Fruit fly (Drosophila melanogaster) whole organism, prepupa: ENCODE data around the gene Bet3.

ENCODE experiments used
- CG10631 ChIP-seq: fragments of 200-800 bp; sonication (Bioruptor generic); optimal IDR thresholded peaks from 2 replicates; lab custom pipeline; 2016; ENCODE audit warnings: missing biosample characterization, missing genetic modification characterization
- CG10669 ChIP-seq: fragments of 200-800 bp; sonication (Bioruptor generic); optimal IDR thresholded peaks from 3 replicates; lab custom pipeline; 2018; ENCODE audit warnings: missing biosample characterization, mild to moderate bottlenecking, missing genetic modification characterization, moderate library complexity
- CG11294 ChIP-seq: fragments of 200-800 bp; sonication (Bioruptor generic); IDR thresholded peaks from 2 replicates; pipeline ENCODE4 v1.3.6; 2022; ENCODE audit warnings: missing biosample characterization, missing genetic modification characterization
- CG15336 ChIP-seq: fragments of 200-800 bp; sonication (Bioruptor generic); IDR thresholded peaks from 2 replicates; pipeline ENCODE4 v1.3.6; 2022; ENCODE audit warnings: missing biosample characterization, missing genetic modification characterization
- CG1621 ChIP-seq: fragments of 200-800 bp; sonication (Bioruptor generic); optimal IDR thresholded peaks from 3 replicates; lab custom pipeline; 2018; ENCODE audit warnings: missing biosample characterization, mild to moderate bottlenecking, missing genetic modification characterization
- CG16779 ChIP-seq: fragments of 200-800 bp; sonication (Bioruptor generic); optimal IDR thresholded peaks from 3 replicates; lab custom pipeline; 2017; ENCODE audit warnings: missing biosample characterization, mild to moderate bottlenecking, missing genetic modification characterization
- CG3032 ChIP-seq: fragments of 200-800 bp; optimal IDR thresholded peaks from 2 replicates; lab custom pipeline; 2019; ENCODE audit warnings: missing biosample characterization, mild to moderate bottlenecking, missing genetic modification characterization, moderate library complexity
- CG31627 ChIP-seq: fragments of 200-800 bp; sonication (Bioruptor generic); optimal IDR thresholded peaks from 3 replicates; lab custom pipeline; 2016; ENCODE audit warnings: missing biosample characterization, missing genetic modification characterization
- CG4318 ChIP-seq: fragments of 200-800 bp; sonication (Bioruptor generic); optimal IDR thresholded peaks from 3 replicates; lab custom pipeline; 2017; ENCODE audit warnings: missing biosample characterization, mild to moderate bottlenecking, missing genetic modification characterization
- CG6792 ChIP-seq: fragments of 200-800 bp; sonication (Bioruptor generic); optimal IDR thresholded peaks from 3 replicates; lab custom pipeline; 2016; ENCODE audit warnings: missing biosample characterization, missing genetic modification characterization
- CG7368 ChIP-seq: fragments of 200-800 bp; sonication (Bioruptor generic); optimal IDR thresholded peaks from 3 replicates; lab custom pipeline; 2016; ENCODE audit warnings: missing biosample characterization, missing genetic modification characterization
- CG8119 ChIP-seq: fragments of 200-800 bp; sonication (Bioruptor generic); IDR thresholded peaks from 3 replicates; pipeline ENCODE4 v1.3.6; 2022; ENCODE audit warnings: missing biosample characterization, missing genetic modification characterization
- CG8632 ChIP-seq: fragments of 200-800 bp; sonication (Bioruptor generic); optimal IDR thresholded peaks from 3 replicates; lab custom pipeline; 2016; ENCODE audit warnings: missing biosample characterization, missing genetic modification characterization
- CG9139 ChIP-seq: fragments of 200-800 bp; sonication (Bioruptor generic); optimal IDR thresholded peaks from 3 replicates; lab custom pipeline; 2017; ENCODE audit warnings: missing biosample characterization, mild to moderate bottlenecking, missing genetic modification characterization
- Eip75B ChIP-seq: fragments of 200-800 bp; sonication (Bioruptor generic); optimal IDR thresholded peaks from 3 replicates; lab custom pipeline; 2016; ENCODE audit warnings: missing biosample characterization, missing genetic modification characterization
- Eip93F ChIP-seq: fragments of 200-800 bp; sonication (Bioruptor generic); optimal IDR thresholded peaks from 2 replicates; lab custom pipeline; 2016; ENCODE audit warnings: missing biosample characterization, mild to moderate bottlenecking, missing genetic modification characterization
- Ets21C ChIP-seq: fragments of 200-800 bp; sonication (Bioruptor generic); optimal IDR thresholded peaks from 3 replicates; lab custom pipeline; 2016; ENCODE audit warnings: missing biosample characterization, missing genetic modification characterization
- Ets96B ChIP-seq: fragments of 200-800 bp; optimal IDR thresholded peaks from 2 replicates; lab custom pipeline; 2019; ENCODE audit warnings: missing biosample characterization, mild to moderate bottlenecking, missing genetic modification characterization, moderate library complexity
- Hr39 ChIP-seq: fragments of 200-800 bp; sonication (Bioruptor generic); optimal IDR thresholded peaks from 2 replicates; lab custom pipeline; 2016; ENCODE audit warnings: missing biosample characterization, missing genetic modification characterization
- Met ChIP-seq: fragments of 200-800 bp; sonication (Bioruptor generic); optimal IDR thresholded peaks from 3 replicates; lab custom pipeline; 2016; ENCODE audit warnings: missing biosample characterization, missing genetic modification characterization
- OdsH ChIP-seq: fragments of 200-800 bp; sonication (Bioruptor generic); optimal IDR thresholded peaks from 3 replicates; lab custom pipeline; 2016; ENCODE audit warnings: missing biosample characterization, missing genetic modification characterization
- Smox ChIP-seq: fragments of 200-800 bp; sonication (Bioruptor generic); optimal IDR thresholded peaks from 3 replicates; lab custom pipeline; 2016; ENCODE audit warnings: missing biosample characterization, missing genetic modification characterization
- Sox14 ChIP-seq: fragments of 200-800 bp; sonication (Bioruptor generic); optimal IDR thresholded peaks from 3 replicates; lab custom pipeline; 2016; ENCODE audit warnings: missing biosample characterization, missing genetic modification characterization
- achi ChIP-seq: fragments of 200-800 bp; sonication (Bioruptor generic); optimal IDR thresholded peaks from 3 replicates; lab custom pipeline; 2016; ENCODE audit warnings: missing biosample characterization, missing genetic modification characterization
- cyc ChIP-seq: fragments of 200-800 bp; sonication (Bioruptor generic); optimal IDR thresholded peaks from 3 replicates; lab custom pipeline; 2016; ENCODE audit warnings: missing biosample characterization, missing genetic modification characterization
- dac ChIP-seq: fragments of 200-800 bp; sonication (Bioruptor generic); optimal IDR thresholded peaks from 2 replicates; lab custom pipeline; 2017; ENCODE audit warnings: missing biosample characterization, mild to moderate bottlenecking, missing genetic modification characterization
- dsx ChIP-seq: fragments of 200-800 bp; optimal IDR thresholded peaks from 3 replicates; lab custom pipeline; 2019; ENCODE audit warnings: missing biosample characterization, mild to moderate bottlenecking, missing genetic modification characterization, moderate library complexity; ENCODE audit not compliant: poor library complexity, severe bottlenecking
- esn ChIP-seq: fragments of 200-800 bp; sonication (Bioruptor generic); optimal IDR thresholded peaks from 2 replicates; lab custom pipeline; 2016; ENCODE audit warnings: missing biosample characterization, mild to moderate bottlenecking, missing genetic modification characterization, moderate library complexity
- fd85E ChIP-seq: fragments of 200-800 bp; sonication (Bioruptor generic); optimal IDR thresholded peaks from 3 replicates; lab custom pipeline; 2016; ENCODE audit warnings: missing biosample characterization, missing genetic modification characterization
- fkh ChIP-seq: fragments of 200-800 bp; sonication (Bioruptor generic); optimal IDR thresholded peaks from 3 replicates; lab custom pipeline; 2017; ENCODE audit warnings: missing biosample characterization, mild to moderate bottlenecking, missing genetic modification characterization, moderate library complexity
- lz ChIP-seq: fragments of 200-800 bp; sonication (Bioruptor generic); optimal IDR thresholded peaks from 3 replicates; lab custom pipeline; 2016; ENCODE audit warnings: missing biosample characterization, missing genetic modification characterization
- net ChIP-seq: fragments of 200-800 bp; sonication (Bioruptor generic); optimal IDR thresholded peaks from 3 replicates; lab custom pipeline; 2016; ENCODE audit warnings: missing biosample characterization, missing genetic modification characterization
- salr ChIP-seq, 2 experiments: fragments of 200-800 bp; sonication (Bioruptor generic); optimal IDR thresholded peaks; 3 replicates each; lab custom pipeline; 2016 to 2018; ENCODE audit warnings: missing biosample characterization in 2 of 2, missing genetic modification characterization in 2 of 2, mild to moderate bottlenecking in 1 of 2
- spab ChIP-seq: fragments of 200-800 bp; sonication (Bioruptor generic); optimal IDR thresholded peaks from 2 replicates; lab custom pipeline; 2017; ENCODE audit warnings: missing biosample characterization, mild to moderate bottlenecking, missing genetic modification characterization, missing genetic modification reagents
- svp ChIP-seq: fragments of 200-800 bp; sonication (Bioruptor generic); peaks from one replicate; lab custom pipeline; 2016; ENCODE audit warnings: missing biosample characterization, missing genetic modification characterization
- vri ChIP-seq: fragments of 200-800 bp; sonication (Bioruptor generic); optimal IDR thresholded peaks from 3 replicates; lab custom pipeline; 2016; ENCODE audit warnings: missing biosample characterization, mild to moderate bottlenecking, missing genetic modification characterization

Bet3 gene

DNA sequence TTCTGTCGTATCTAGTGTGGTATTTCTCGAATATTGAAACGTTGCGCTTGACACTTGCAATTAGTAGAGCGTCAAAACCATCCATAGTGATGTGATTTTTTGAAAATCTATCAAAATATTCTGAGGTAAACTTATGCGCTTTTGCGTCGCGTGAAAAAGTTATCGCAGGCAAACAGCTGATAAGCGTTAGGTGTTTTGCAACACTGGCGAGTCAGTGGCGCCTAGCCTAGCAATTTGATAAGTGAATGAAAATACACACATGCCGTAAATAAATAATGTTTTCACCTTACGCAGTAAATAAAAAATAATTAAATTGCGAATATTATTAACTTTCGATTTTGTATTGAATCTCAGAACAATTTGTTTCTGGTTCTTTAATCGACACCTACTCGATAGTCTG is 6.8 kb downstream of the Bet3 start, which contains the start of gene CG42526 (continued):
- TF ChIP-seq esn (GFP tag; lab: Kevin White, UChicago) (peak; percentile 78), CG6792 (GFP tag; lab: Kevin White, UChicago) (peak; percentile 12), achi (GFP tag; lab: Kevin White, UChicago) (peak; percentile 65), vri (GFP tag; lab: Kevin White, UChicago) (peak; percentile 41), CG15336 (GFP tag; lab: Robert Waterston, UW) (peak; percentile 57), CG8632 (GFP tag; lab: Kevin White, UChicago) (peak; percentile 14), Eip93F (no peak), CG4318 (GFP tag; lab: Kevin White, UChicago) (no peak), fkh (no peak), CG16779 (tag; lab: Kevin White, UChicago) (no peak), fd85E (GFP tag; lab: Kevin White, UChicago) (no peak), OdsH (GFP tag; lab: Kevin White, UChicago) (peak; percentile 67), CG3032 (tag; lab: Kevin White, UChicago) (peak; percentile 24), Smox (GFP tag; lab: Kevin White, UChicago) (no peak), svp (GFP tag; lab: Kevin White, UChicago) (peak; percentile 77), cyc (no peak), CG10631 (GFP tag; lab: Kevin White, UChicago) (no peak), CG9139 (GFP tag; lab: Kevin White, UChicago) (no peak), salr (GFP tag; optimal IDR thresholded peaks at IDR 0.05; lab: Kevin White, UChicago) (peak in 1 of 2 experiments; percentile 43), Hr39 (GFP tag; lab: Kevin White, UChicago) (peak; percentile 71), spab (no peak), CG31627 (GFP tag; lab: Kevin White, UChicago) (peak; percentile 67), Eip75B (GFP tag; lab: Kevin White, UChicago) (peak; percentile 59), CG11294 (GFP tag; lab: Robert Waterston, UW) (no peak), Ets21C (no peak), CG8119 (GFP tag; lab: Robert Waterston, UW) (peak; percentile 35; the same call in 1 of the 3 replicates), Ets96B (tag; lab: Kevin White, UChicago) (no peak), Sox14 (peak; percentile 58), lz (GFP tag; lab: Kevin White, UChicago) (peak; percentile 57), CG10669 (GFP tag; lab: Kevin White, UChicago) (no peak), dac (GFP tag; lab: Kevin White, UChicago) (no peak), net (GFP tag; lab: Kevin White, UChicago) (peak; percentile 32)

- no peak for TF ChIP-seq achi (GFP tag; lab: Kevin White, UChicago)
- TF ChIP-seq dsx: peak; percentile 72
These were observed 9.1 kb downstream of the Bet3 start for dm6 chr3L:9432810-9433587.

dm6 chr3L:9431848-9432623 is 10.0 kb downstream of the Bet3 start:
- no peak for TF ChIP-seq dac (GFP tag; lab: Kevin White, UChicago)
- no peak for TF ChIP-seq Sox14
- TF ChIP-seq salr (GFP tag; optimal IDR thresholded peaks at IDR 0.05; lab: Kevin White, UChicago): no peak
- no peak for TF ChIP-seq Eip75B (GFP tag; lab: Kevin White, UChicago)
- TF ChIP-seq Met: no peak
- no peak for TF ChIP-seq achi (GFP tag; lab: Kevin White, UChicago)
- no peak for TF ChIP-seq CG7368
- TF ChIP-seq CG15336 (GFP tag; lab: Robert Waterston, UW): peak; percentile 20; the same call in 1 of the 2 replicates
- no peak for TF ChIP-seq CG1621 (tag; lab: Kevin White, UChicago)
